Worm (Caenorhabditis elegans) whole organism, L4/young adult: ENCODE measurements around the gene fbxc-51.

Source experiments
- W03F9.2 ChIP-seq: fragments of 150-350 bp; optimal IDR thresholded peaks from 2 replicates; lab custom pipeline; 2014; ENCODE audit warnings: missing biosample characterization, missing genetic modification characterization
- dao-5 ChIP-seq: sonication (generic microtip); optimal IDR thresholded peaks from 2 replicates; lab custom pipeline; 2016; ENCODE audit warnings: missing genotype, missing genetic modification characterization, moderate library complexity, missing compliant biosample characterization
- him-1 ChIP-seq: sonication (generic microtip); optimal IDR thresholded peaks from 2 replicates; lab custom pipeline; 2016; ENCODE audit warnings: missing genotype, missing genetic modification reagents, missing genetic modification characterization, missing compliant biosample characterization

DNA sequence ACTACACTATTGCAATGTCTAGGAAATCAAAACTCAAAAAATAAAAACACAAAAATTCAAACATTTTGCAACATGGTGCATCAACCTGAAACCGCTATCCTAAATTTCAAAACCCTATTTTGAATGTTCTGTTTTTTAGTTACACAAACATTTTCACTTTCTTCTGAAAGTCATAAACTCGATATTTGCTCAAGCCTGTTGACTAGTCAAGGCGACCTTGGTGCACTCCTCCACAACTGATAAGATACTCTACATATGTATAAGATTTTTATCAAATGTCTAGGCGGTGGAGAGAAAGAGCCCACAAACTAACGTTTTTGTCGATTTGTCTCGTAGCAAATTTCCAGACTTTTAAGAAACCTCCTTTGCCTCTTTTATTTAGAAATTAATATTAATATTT, 19.4 kb downstream of the fbxc-51 start, which contains the start of gene T07D3.4:
- TF ChIP-seq him-1 (no peak), W03F9.2 (tag; lab: Kevin White, UChicago) (no peak), dao-5 (tag; lab: Kevin White, UChicago) (no peak)
